Fruit fly (Drosophila melanogaster) whole organism: ENCODE measurements around the gene CG32270.

Experiments
- CG8478 ChIP-seq: fragments of >200 bp; optimal IDR thresholded peaks from 2 replicates; lab custom pipeline; 2018; ENCODE audit warnings: inconsistent platforms
- EcR ChIP-seq, 2 experiments: fragments of >200 bp; optimal IDR thresholded peaks; 2 replicates each; lab custom pipeline; 2017; ENCODE audit warnings: missing biosample characterization in 2 of 2, missing genetic modification characterization in 2 of 2, missing genetic modification reagents in 2 of 2
- psq ChIP-seq: fragments of >200 bp; optimal IDR thresholded peaks from 2 replicates; lab custom pipeline; 2017

DNA sequence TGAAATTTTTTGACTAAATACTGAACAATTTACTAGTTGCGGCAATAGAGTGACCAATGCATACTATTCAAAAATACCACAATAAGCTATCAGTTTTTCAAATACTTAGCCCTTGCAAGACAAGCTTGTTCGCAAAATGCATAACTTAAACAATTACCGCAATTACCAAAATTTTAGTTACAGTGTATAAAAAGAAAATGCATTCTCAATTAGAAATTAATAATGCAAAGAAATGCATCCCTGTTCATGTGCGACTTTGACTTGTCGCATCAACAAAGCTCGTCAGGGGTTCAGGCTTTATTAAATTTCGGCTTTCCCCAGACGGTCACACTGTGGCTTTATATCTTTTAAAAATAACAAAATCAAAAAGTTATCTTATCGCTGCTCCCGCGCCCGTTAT lies 10.1 kb upstream of the CG32270 start, which contains the start of the genes hob and nSMase:
- TF ChIP-seq EcR (GFP tag; optimal IDR thresholded peaks at IDR 0.05; lab: Kevin White, UChicago) (no peak), psq (lab: Kevin White, UChicago) (no peak), CG8478 (no peak)
